Fruit fly (Drosophila melanogaster) whole organism, embryonic: ENCODE data around the gene Cad96Cb.

Source experiments
- Antp ChIP-seq: fragments of 200-800 bp; sonication (Bioruptor generic); optimal IDR thresholded peaks from 3 replicates; lab custom pipeline; 2016; ENCODE audit warnings: missing biosample characterization, missing genetic modification characterization
- Asciz ChIP-seq: fragments of 200-800 bp; sonication (Bioruptor generic); optimal IDR thresholded peaks from 2 replicates; lab custom pipeline; 2017; ENCODE audit warnings: missing biosample characterization, mild to moderate bottlenecking, missing genetic modification characterization, missing genetic modification reagents
- Atf3 ChIP-seq: fragments of 200-800 bp; sonication (Bioruptor generic); optimal IDR thresholded peaks from 3 replicates; lab custom pipeline; 2016; ENCODE audit warnings: missing biosample characterization, missing genetic modification characterization
- Bgb ChIP-seq: fragments of 200-800 bp; sonication (Bioruptor generic); IDR thresholded peaks from 2 replicates; pipeline ENCODE4 v1.3.6; 2022; ENCODE audit warnings: missing biosample characterization, missing genetic modification characterization; ENCODE audit not compliant: partially characterized antibody
- CG10462 ChIP-seq: fragments of 200-800 bp; sonication (Bioruptor generic); optimal IDR thresholded peaks from 2 replicates; lab custom pipeline; 2016; ENCODE audit warnings: missing biosample characterization, missing genetic modification characterization
- CG11695 ChIP-seq: fragments of 200-800 bp; sonication (Bioruptor generic); IDR thresholded peaks from 3 replicates; pipeline ENCODE4 v1.3.6; 2022; ENCODE audit warnings: missing biosample characterization, missing genetic modification characterization
- CG11696 ChIP-seq: fragments of 200-800 bp; sonication (Bioruptor generic); IDR thresholded peaks from 2 replicates; pipeline ENCODE4 v1.3.6; 2022; ENCODE audit warnings: missing biosample characterization, missing genetic modification characterization
- CG12659 ChIP-seq: fragments of 200-800 bp; sonication (Bioruptor generic); optimal IDR thresholded peaks from 3 replicates; lab custom pipeline; 2017; ENCODE audit warnings: mild to moderate bottlenecking, missing biosample characterization, missing genetic modification reagents, missing genetic modification characterization
- CG1603 ChIP-seq: fragments of 200-800 bp; sonication (Bioruptor generic); optimal IDR thresholded peaks from 2 replicates; lab custom pipeline; 2019; ENCODE audit warnings: missing biosample characterization, mild to moderate bottlenecking, missing genetic modification characterization, moderate library complexity
- CG17359 ChIP-seq: fragments of 200-800 bp; sonication (Bioruptor generic); optimal IDR thresholded peaks from 3 replicates; lab custom pipeline; 2018; ENCODE audit warnings: missing biosample characterization, mild to moderate bottlenecking, missing genetic modification characterization, moderate library complexity
- CG17568 ChIP-seq: fragments of 200-800 bp; sonication (Bioruptor generic); optimal IDR thresholded peaks from 2 replicates; lab custom pipeline; 2018; ENCODE audit warnings: missing biosample characterization, mild to moderate bottlenecking, missing genetic modification characterization, moderate library complexity
- CG17802 ChIP-seq: fragments of 200-800 bp; sonication (Bioruptor generic); optimal IDR thresholded peaks from 2 replicates; lab custom pipeline; 2018; ENCODE audit warnings: missing biosample characterization, mild to moderate bottlenecking, missing genetic modification characterization, moderate library complexity
- CG18011 ChIP-seq: fragments of 200-800 bp; sonication (Bioruptor generic); optimal IDR thresholded peaks from 2 replicates; lab custom pipeline; 2017; ENCODE audit warnings: missing biosample characterization, missing genetic modification characterization, mild to moderate bottlenecking, moderate library complexity, missing genotype
- CG2712 ChIP-seq: fragments of 200-800 bp; optimal IDR thresholded peaks from 3 replicates; lab custom pipeline; 2019; ENCODE audit warnings: missing biosample characterization, mild to moderate bottlenecking, missing genetic modification characterization, moderate library complexity
- CG3281 ChIP-seq: fragments of 200-800 bp; sonication (Bioruptor generic); optimal IDR thresholded peaks from 3 replicates; lab custom pipeline; 2017; ENCODE audit warnings: missing biosample characterization, mild to moderate bottlenecking, missing genetic modification characterization
- CG3995 ChIP-seq: fragments of 200-800 bp; sonication (Bioruptor generic); optimal IDR thresholded peaks from 3 replicates; lab custom pipeline; 2016; ENCODE audit warnings: missing biosample characterization, missing genetic modification characterization
- CG43689 ChIP-seq: fragments of 200-800 bp; sonication (Bioruptor generic); IDR thresholded peaks from 2 replicates; pipeline ENCODE4 v1.3.6; 2022; ENCODE audit warnings: missing biosample characterization, missing genetic modification characterization
- CG4820 ChIP-seq: fragments of 200-800 bp; sonication (Bioruptor generic); optimal IDR thresholded peaks from 3 replicates; lab custom pipeline; 2016; ENCODE audit warnings: missing biosample characterization, missing genetic modification characterization
- CG6654 ChIP-seq: fragments of 200-800 bp; sonication (Bioruptor generic); optimal IDR thresholded peaks from 2 replicates; lab custom pipeline; 2017; ENCODE audit warnings: missing biosample characterization, mild to moderate bottlenecking, missing genetic modification characterization
- CG7271 ChIP-seq: fragments of 200-800 bp; sonication (Bioruptor generic); optimal IDR thresholded peaks from 2 replicates; lab custom pipeline; 2018; ENCODE audit warnings: missing biosample characterization, mild to moderate bottlenecking, missing genetic modification characterization, moderate library complexity
- CG7372 ChIP-seq: fragments of 200-800 bp; sonication (Bioruptor generic); IDR thresholded peaks from 2 replicates; pipeline ENCODE4 v1.3.6; 2022; ENCODE audit warnings: missing biosample characterization, missing genetic modification characterization
- CG7556 ChIP-seq: fragments of 200-800 bp; sonication (Bioruptor generic); optimal IDR thresholded peaks from 2 replicates; lab custom pipeline; 2017; ENCODE audit warnings: missing biosample characterization, mild to moderate bottlenecking, missing genetic modification characterization
- CG7987 ChIP-seq: fragments of 200-800 bp; sonication (Bioruptor generic); optimal IDR thresholded peaks from 2 replicates; lab custom pipeline; 2018; ENCODE audit warnings: missing biosample characterization, mild to moderate bottlenecking, missing genetic modification characterization, moderate library complexity
- CG8944 ChIP-seq: fragments of 200-800 bp; sonication (Bioruptor generic); optimal IDR thresholded peaks from 3 replicates; lab custom pipeline; 2016; ENCODE audit warnings: missing biosample characterization, missing genetic modification characterization
- CG9876 ChIP-seq: fragments of 200-800 bp; sonication (Bioruptor generic); optimal IDR thresholded peaks from 2 replicates; lab custom pipeline; 2016; ENCODE audit warnings: missing biosample characterization, missing genetic modification characterization
- CrebB ChIP-seq: fragments of 200-800 bp; sonication (Bioruptor generic); optimal IDR thresholded peaks from 3 replicates; lab custom pipeline; 2018; ENCODE audit warnings: missing biosample characterization, mild to moderate bottlenecking, missing genetic modification characterization
- Deaf1 ChIP-seq: fragments of 200-800 bp; optimal IDR thresholded peaks from 3 replicates; lab custom pipeline; 2019; ENCODE audit warnings: missing biosample characterization, mild to moderate bottlenecking, missing genetic modification characterization, moderate library complexity
- Dfd ChIP-seq, 2 experiments: fragments of >200 bp; optimal IDR thresholded peaks; 2 replicates each; lab custom pipeline; 2017; ENCODE audit warnings: missing biosample characterization in 2 of 2, missing genetic modification characterization in 2 of 2
- E2f2 ChIP-seq: fragments of 200-800 bp; sonication (Bioruptor generic); IDR thresholded peaks from 2 replicates; pipeline ENCODE4 v1.3.6; 2022; ENCODE audit warnings: missing biosample characterization, missing genetic modification characterization
- GATAe ChIP-seq: fragments of 200-800 bp; sonication (Bioruptor generic); conservative IDR thresholded peaks from 2 replicates; pipeline ENCODE4 v1.3.6; 2022; ENCODE audit warnings: missing biosample characterization, missing genetic modification characterization
- HLH54F ChIP-seq: fragments of 200-800 bp; sonication (Bioruptor generic); optimal IDR thresholded peaks from 3 replicates; lab custom pipeline; 2016; ENCODE audit warnings: missing biosample characterization, missing genetic modification characterization
- MTF-1 ChIP-seq: fragments of 200-800 bp; sonication (Bioruptor generic); optimal IDR thresholded peaks from 2 replicates; lab custom pipeline; 2018; ENCODE audit warnings: missing biosample characterization, mild to moderate bottlenecking, missing genetic modification characterization, borderline replicate concordance
- Sox100B ChIP-seq: fragments of 200-800 bp; sonication (Bioruptor generic); optimal IDR thresholded peaks from 3 replicates; lab custom pipeline; 2018; ENCODE audit warnings: missing biosample characterization, mild to moderate bottlenecking, missing genetic modification characterization
- cad ChIP-seq: fragments of >200 bp; optimal IDR thresholded peaks from 2 replicates; lab custom pipeline; 2017; ENCODE audit warnings: missing biosample characterization, missing genetic modification characterization
- corto ChIP-seq: fragments of 200-800 bp; sonication (Bioruptor generic); optimal IDR thresholded peaks from 2 replicates; lab custom pipeline; 2016; ENCODE audit warnings: missing biosample characterization, mild to moderate bottlenecking, missing genetic modification characterization, moderate library complexity
- croc ChIP-seq: fragments of 200-800 bp; sonication (Bioruptor generic); conservative IDR thresholded peaks from 3 replicates; pipeline ENCODE4 v1.3.6; 2022; ENCODE audit warnings: missing biosample characterization, missing genetic modification characterization
- esg ChIP-seq: fragments of 200-800 bp; sonication (Bioruptor generic); conservative IDR thresholded peaks from 2 replicates; pipeline ENCODE4 v1.3.6; 2022; ENCODE audit warnings: missing biosample characterization, missing genetic modification characterization
- fd3F ChIP-seq: fragments of 200-800 bp; sonication (Bioruptor generic); optimal IDR thresholded peaks from 2 replicates; lab custom pipeline; 2018; ENCODE audit warnings: missing biosample characterization, mild to moderate bottlenecking, missing genetic modification characterization, moderate library complexity
- fu2 ChIP-seq: fragments of 200-800 bp; sonication (Bioruptor generic); optimal IDR thresholded peaks from 2 replicates; lab custom pipeline; 2016; ENCODE audit warnings: missing biosample characterization, missing genetic modification characterization
- gcm ChIP-seq: fragments of 200-800 bp; sonication (Bioruptor generic); optimal IDR thresholded peaks from 2 replicates; lab custom pipeline; 2019; ENCODE audit warnings: missing biosample characterization, mild to moderate bottlenecking, missing genetic modification characterization, moderate library complexity
- knrl ChIP-seq: fragments of 200-800 bp; sonication (Bioruptor generic); IDR thresholded peaks from 3 replicates; pipeline ENCODE4 v1.3.6; 2022; ENCODE audit warnings: missing biosample characterization, missing genetic modification characterization; ENCODE audit not compliant: partially characterized antibody
- nerfin-2 ChIP-seq: fragments of 200-800 bp; sonication (Bioruptor generic); IDR thresholded peaks from 2 replicates; pipeline ENCODE4 v1.3.6; 2022; ENCODE audit warnings: missing biosample characterization, missing genetic modification characterization; ENCODE audit not compliant: partially characterized antibody
- prd ChIP-seq, 3 experiments: fragments of >200 bp in 2 of 3; fragments of 200-800 bp in 1 of 3; sonication (Bioruptor generic) in 1 of 3; optimal IDR thresholded peaks in 2 of 3; IDR thresholded peaks in 1 of 3; 2 replicates in 2 of 3; 3 replicates in 1 of 3; pipeline versions ENCODE4 v1.3.6 to Lab custom; 2017 to 2022; ENCODE audit warnings: missing biosample characterization in 1 of 3, missing genetic modification characterization in 1 of 3
- seq ChIP-seq: fragments of 200-800 bp; sonication (Bioruptor generic); IDR thresholded peaks from 2 replicates; pipeline ENCODE4 v1.3.6; 2022; ENCODE audit warnings: missing biosample characterization, missing genetic modification characterization
- shn ChIP-seq: fragments of 200-800 bp; sonication (Bioruptor generic); optimal IDR thresholded peaks from 3 replicates; lab custom pipeline; 2016; ENCODE audit warnings: missing biosample characterization, missing genetic modification characterization
- sqz ChIP-seq: fragments of 200-800 bp; sonication (Bioruptor generic); optimal IDR thresholded peaks from 3 replicates; lab custom pipeline; 2018; ENCODE audit warnings: missing biosample characterization, mild to moderate bottlenecking, missing genetic modification characterization
- stwl ChIP-seq: fragments of 200-800 bp; sonication (Bioruptor generic); optimal IDR thresholded peaks from 3 replicates; lab custom pipeline; 2018; ENCODE audit warnings: missing biosample characterization, mild to moderate bottlenecking, missing genetic modification characterization, moderate library complexity

The Cad96Cb gene

DNA sequence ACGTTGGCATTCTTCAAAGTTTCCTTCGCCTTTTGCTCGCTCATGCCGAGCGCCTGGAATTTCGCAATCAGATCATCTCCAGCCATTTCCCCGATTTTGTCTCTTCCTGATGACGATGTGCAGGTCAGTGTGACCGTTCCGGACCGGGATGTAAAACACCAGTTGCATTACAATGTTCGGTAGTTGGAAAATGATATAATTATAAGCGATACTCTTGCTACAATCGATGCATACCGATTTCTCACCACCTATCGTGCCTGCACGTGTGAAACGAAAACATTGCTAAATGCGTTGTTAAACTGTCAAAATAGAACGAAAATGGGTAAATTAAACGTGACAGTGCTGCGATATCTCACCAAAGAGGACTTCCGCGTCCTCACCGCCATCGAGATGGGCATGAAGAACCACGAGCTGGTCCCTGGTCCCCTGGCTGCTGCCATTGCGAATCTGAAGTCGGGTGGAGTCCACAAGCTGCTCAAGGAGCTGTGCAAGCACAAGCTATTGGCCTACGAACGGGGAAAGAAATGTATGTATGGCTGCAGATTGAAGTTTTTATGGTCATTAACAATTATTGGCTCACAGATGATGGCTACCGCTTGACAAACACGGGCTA lies 33.6 kb upstream of the Cad96Cb start, which contains the start of the genes GlnRS and RIOK2 (continued):
- no peak for TF ChIP-seq CG3281 (GFP tag; lab: Kevin White, UChicago)
- peak in 1 of 2 experiments; percentile 79 for TF ChIP-seq Dfd (GFP tag; optimal IDR thresholded peaks at IDR 0.05; lab: Kevin White, UChicago)
- peak; percentile 50 for TF ChIP-seq CG3995 (GFP tag; lab: Kevin White, UChicago)
- TF ChIP-seq CG8944 (GFP tag; lab: Kevin White, UChicago) = no peak
- TF ChIP-seq corto (GFP tag; lab: Kevin White, UChicago) = no peak
- no peak for TF ChIP-seq fu2
- TF ChIP-seq knrl (GFP tag; lab: Robert Waterston, UW) = peak; percentile 95
- TF ChIP-seq gcm = no peak
- peak; percentile 39 for TF ChIP-seq CG7271 (tag; lab: Kevin White, UChicago)
- no peak for TF ChIP-seq shn (GFP tag; lab: Kevin White, UChicago)
- peak; percentile 64 for TF ChIP-seq CG12659
- TF ChIP-seq CG10462 (GFP tag; lab: Kevin White, UChicago) = no peak
- TF ChIP-seq, all 482 proteins: peak for 131

DNA sequence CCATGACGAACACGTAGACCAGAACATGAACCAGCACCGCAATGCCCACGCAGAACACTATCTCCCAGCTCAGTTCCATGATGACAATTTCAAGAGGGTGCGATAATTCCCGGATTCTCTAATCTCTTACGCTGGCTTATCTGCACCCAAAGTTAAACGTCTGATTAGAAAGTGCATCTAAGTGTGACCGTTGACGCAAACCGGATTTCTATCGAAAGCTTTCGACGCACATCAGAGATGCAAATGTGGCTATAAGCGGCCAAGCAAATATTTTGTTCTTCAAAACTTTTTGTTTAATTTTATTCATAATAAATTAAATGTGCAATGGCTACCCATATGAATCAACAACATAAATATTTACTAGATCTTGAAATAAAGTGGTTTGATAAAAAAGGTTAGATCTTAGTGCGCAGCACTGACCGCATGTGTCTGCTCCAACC lies 30.2 kb upstream of the Cad96Cb start, which contains the start of the genes Kdsr and CG11858:
TSS of gene Kdsr (minus strand) at position 177 of the 440 bp plus-strand sequence.
TSS of gene CG11858 (plus strand) at position 420 of the 440 bp plus-strand sequence.
- TF ChIP-seq CG7372 (peak; percentile 35; the same call in 1 of the 2 replicates), Asciz (GFP tag; lab: Kevin White, UChicago) (no peak), E2f2 (GFP tag; lab: Robert Waterston, UW) (peak; percentile 56; the same call in 1 of the 2 replicates), CG17802 (peak; percentile 45), Antp (GFP tag; lab: Kevin White, UChicago) (peak; percentile 28), esg (peak; percentile 36; the same call in 1 of the 2 replicates), CG7556 (no peak), nerfin-2 (GFP tag; lab: Robert Waterston, UW) (no peak), CG1603 (peak; percentile 57), croc (peak; percentile 39; the same call in 1 of the 3 replicates), CrebB (tag; lab: Kevin White, UChicago) (peak; percentile 44), CG43689 (0 out of 2 replicates have a peak, but pooled peaks have one; percentile 15), CG9876 (GFP tag; lab: Kevin White, UChicago) (no peak), fd3F (GFP tag; lab: Kevin White, UChicago) (peak; percentile 47), CG4820 (GFP tag; lab: Kevin White, UChicago) (peak; percentile 23), MTF-1 (GFP tag; lab: Kevin White, UChicago) (no peak), CG11696 (GFP tag; lab: Robert Waterston, UW) (no peak), CG2712 (tag; lab: Kevin White, UChicago) (peak; percentile 82), Atf3 (peak; percentile 53), Bgb (GFP tag; lab: Robert Waterston, UW) (no peak), CG17359 (tag; lab: Kevin White, UChicago) (no peak), CG7987 (GFP tag; lab: Kevin White, UChicago) (peak; percentile 48), CG17568 (GFP tag; lab: Kevin White, UChicago) (no peak), CG6654 (GFP tag; lab: Kevin White, UChicago) (no peak), seq (GFP tag; lab: Robert Waterston, UW) (peak; percentile 55; the same call in 1 of the 2 replicates), HLH54F (peak; percentile 43), Deaf1 (no peak), Sox100B (no peak), CG18011 (peak; percentile 37), sqz (no peak), CG11695 (GFP tag; lab: Robert Waterston, UW) (no peak), cad (no peak), prd (optimal IDR thresholded peaks at IDR 0.05; lab: Kevin White, UChicago) (no peak), prd (GFP tag; IDR thresholded peaks at IDR 0.05; lab: Robert Waterston, UW) (peak; percentile 85), GATAe (GFP tag; lab: Robert Waterston, UW) (peak; percentile 61), stwl (tag; lab: Kevin White, UChicago) (peak; percentile 9)
